Fruit fly (Drosophila melanogaster) Kc167 (cell line): Measurements from ENCODE around the gene Cchl.

Experiments used
- Myc ChIP-seq: fragments of >200 bp; optimal IDR thresholded peaks from 2 replicates; lab custom pipeline; 2017; ENCODE audit warnings: missing external identifiers
- Sin3A ChIP-seq: fragments of >200 bp; optimal IDR thresholded peaks from 2 replicates; lab custom pipeline; 2018; ENCODE audit warnings: missing external identifiers
- h ChIP-seq: fragments of >200 bp; optimal IDR thresholded peaks from 3 replicates; lab custom pipeline; 2018; ENCODE audit warnings: missing external identifiers
- insv ChIP-seq: fragments of >200 bp; optimal IDR thresholded peaks from 3 replicates; lab custom pipeline; 2018; ENCODE audit warnings: missing external identifiers
- psq ChIP-seq: fragments of >200 bp; optimal IDR thresholded peaks from 2 replicates; lab custom pipeline; 2017; ENCODE audit warnings: missing external identifiers
- ttk ChIP-seq: sonication (Bioruptor generic); optimal IDR thresholded peaks from 2 replicates; lab custom pipeline; 2017; ENCODE audit warnings: missing external identifiers

Cchl gene

DNA sequence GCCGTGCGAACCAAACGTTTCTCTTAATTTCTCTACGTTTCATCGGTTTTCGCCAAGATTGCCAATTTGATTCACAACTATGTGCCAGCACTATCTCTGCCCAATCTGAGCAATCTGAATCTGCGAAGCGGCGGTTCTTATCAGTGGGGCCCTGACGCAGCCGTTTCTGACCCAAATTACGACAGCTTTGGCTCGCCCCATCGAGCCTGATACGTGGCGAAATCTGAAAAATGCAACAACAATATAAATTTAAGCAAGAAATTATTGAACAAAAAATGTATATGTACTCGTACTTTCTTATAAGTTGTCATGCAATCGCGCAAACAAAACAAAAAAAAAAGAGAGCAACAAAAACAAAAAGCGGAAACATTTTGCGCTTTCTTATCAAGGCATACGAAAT is 50.3 kb downstream of the Cchl start:
- TF ChIP-seq ttk (lab: Kevin White, UChicago) = no peak
- TF ChIP-seq Myc (lab: Kevin White, UChicago) = no peak
- TF ChIP-seq Sin3A (lab: Kevin White, UChicago) = no peak
- no peak for TF ChIP-seq h (lab: Kevin White, UChicago)
- TF ChIP-seq insv = no peak
- no peak for TF ChIP-seq psq (lab: Kevin White, UChicago)

- TF ChIP-seq psq (lab: Kevin White, UChicago) (no peak), insv (no peak), ttk (lab: Kevin White, UChicago) (no peak), Myc (lab: Kevin White, UChicago) (no peak), h (lab: Kevin White, UChicago) (no peak), Sin3A (lab: Kevin White, UChicago) (no peak)
Observed at dm6 chr3R:21976355-21976858, 50.9 kb downstream of the Cchl start.
